Fruit fly (Drosophila melanogaster) whole organism, embryonic: ENCODE data around the gene trx.

Source experiments
- ATbp ChIP-seq: fragments of 200-800 bp; sonication (Bioruptor generic); optimal IDR thresholded peaks from 2 replicates; lab custom pipeline; 2017; ENCODE audit warnings: missing biosample characterization, mild to moderate bottlenecking, missing genetic modification characterization, missing genetic modification reagents
- Adf1 ChIP-seq: fragments of 200-800 bp; sonication (Bioruptor generic); IDR thresholded peaks from 2 replicates; pipeline ENCODE4 v1.3.6; 2022; ENCODE audit warnings: missing biosample characterization, missing genetic modification characterization
- Bteb2 ChIP-seq: fragments of 200-800 bp; sonication (Bioruptor generic); optimal IDR thresholded peaks from 2 replicates; lab custom pipeline; 2016; ENCODE audit warnings: missing biosample characterization, missing genetic modification characterization
- CG10565 ChIP-seq: fragments of 200-800 bp; sonication (Bioruptor generic); optimal IDR thresholded peaks from 3 replicates; lab custom pipeline; 2016; ENCODE audit warnings: missing biosample characterization, mild to moderate bottlenecking, missing genetic modification characterization
- CG11093 ChIP-seq: fragments of 200-800 bp; sonication (Bioruptor generic); IDR thresholded peaks from 3 replicates; pipeline ENCODE4 v1.3.6; 2022; ENCODE audit warnings: missing biosample characterization, missing genetic modification characterization
- CG11247 ChIP-seq: fragments of 200-800 bp; sonication (Bioruptor generic); IDR thresholded peaks from 2 replicates; pipeline ENCODE4 v1.3.6; 2022; ENCODE audit warnings: missing biosample characterization, missing genetic modification characterization
- CG14965 ChIP-seq: fragments of 200-800 bp; sonication (Bioruptor generic); optimal IDR thresholded peaks from 2 replicates; lab custom pipeline; 2016; ENCODE audit warnings: missing biosample characterization, missing genetic modification characterization, borderline replicate concordance
- CG1602 ChIP-seq: fragments of 200-800 bp; sonication (Bioruptor generic); optimal IDR thresholded peaks from 3 replicates; lab custom pipeline; 2016; ENCODE audit warnings: missing biosample characterization, missing genetic modification characterization
- CG17829 ChIP-seq: fragments of 200-800 bp; optimal IDR thresholded peaks from 2 replicates; lab custom pipeline; 2019; ENCODE audit warnings: missing biosample characterization, mild to moderate bottlenecking, missing genetic modification characterization, moderate library complexity
- CG1832 ChIP-seq: fragments of 200-800 bp; sonication (Bioruptor generic); optimal IDR thresholded peaks from 2 replicates; lab custom pipeline; 2017; ENCODE audit warnings: missing biosample characterization, mild to moderate bottlenecking, missing genetic modification characterization, inconsistent platforms
- CG2129 ChIP-seq: fragments of 200-800 bp; sonication (Bioruptor generic); IDR thresholded peaks from 2 replicates; pipeline ENCODE4 v1.3.6; 2022; ENCODE audit warnings: missing biosample characterization, missing genetic modification characterization; ENCODE audit not compliant: partially characterized antibody
- CG31365 ChIP-seq: fragments of 200-800 bp; sonication (Bioruptor generic); optimal IDR thresholded peaks from 2 replicates; lab custom pipeline; 2018; ENCODE audit warnings: missing biosample characterization, mild to moderate bottlenecking, missing genetic modification characterization
- CG31388 ChIP-seq: fragments of 200-800 bp; sonication (Bioruptor generic); optimal IDR thresholded peaks from 2 replicates; lab custom pipeline; 2016; ENCODE audit warnings: missing biosample characterization, missing genetic modification characterization
- CG32532 ChIP-seq: fragments of 200-800 bp; sonication (Bioruptor generic); IDR thresholded peaks from 2 replicates; pipeline ENCODE4 v1.3.6; 2022; ENCODE audit warnings: missing biosample characterization, missing genetic modification characterization
- CG34224 ChIP-seq: fragments of 200-800 bp; sonication (Bioruptor generic); IDR thresholded peaks from 3 replicates; pipeline ENCODE4 v1.3.6; 2022; ENCODE audit warnings: missing biosample characterization, missing genetic modification characterization; ENCODE audit not compliant: partially characterized antibody
- CG4404 ChIP-seq: fragments of 200-800 bp; sonication (Bioruptor generic); IDR thresholded peaks from 2 replicates; pipeline ENCODE4 v1.3.6; 2022; ENCODE audit warnings: missing biosample characterization, missing genetic modification characterization
- CG4820 ChIP-seq: fragments of 200-800 bp; sonication (Bioruptor generic); optimal IDR thresholded peaks from 3 replicates; lab custom pipeline; 2016; ENCODE audit warnings: missing biosample characterization, missing genetic modification characterization
- CG7271 ChIP-seq: fragments of 200-800 bp; sonication (Bioruptor generic); optimal IDR thresholded peaks from 2 replicates; lab custom pipeline; 2018; ENCODE audit warnings: missing biosample characterization, mild to moderate bottlenecking, missing genetic modification characterization, moderate library complexity
- CG8089 ChIP-seq: fragments of 200-800 bp; sonication (Bioruptor generic); optimal IDR thresholded peaks from 3 replicates; lab custom pipeline; 2016; ENCODE audit warnings: missing biosample characterization, missing genetic modification characterization
- CG8290 ChIP-seq, 3 experiments: fragments of 200-800 bp; sonication (Bioruptor generic); optimal IDR thresholded peaks; 2 replicates each; lab custom pipeline; 2016 to 2019; ENCODE audit warnings: missing biosample characterization in 3 of 3, missing genetic modification characterization in 3 of 3, mild to moderate bottlenecking in 2 of 3, moderate library complexity in 1 of 3
- CG9876 ChIP-seq: fragments of 200-800 bp; sonication (Bioruptor generic); optimal IDR thresholded peaks from 2 replicates; lab custom pipeline; 2016; ENCODE audit warnings: missing biosample characterization, missing genetic modification characterization
- CTCF ChIP-seq: fragments of 200-800 bp; sonication (Bioruptor generic); optimal IDR thresholded peaks from 2 replicates; lab custom pipeline; 2017; ENCODE audit warnings: missing biosample characterization, mild to moderate bottlenecking, missing genetic modification characterization, moderate library complexity
- Hmx ChIP-seq: fragments of 200-800 bp; sonication (Bioruptor generic); optimal IDR thresholded peaks from 2 replicates; lab custom pipeline; 2016; ENCODE audit warnings: missing biosample characterization, missing genetic modification characterization
- Lpt ChIP-seq: fragments of >200 bp; optimal IDR thresholded peaks from 2 replicates; lab custom pipeline; 2018; ENCODE audit warnings: missing biosample characterization, missing genetic modification characterization
- Pdp1 ChIP-seq, 2 experiments: fragments of 200-800 bp; sonication (Bioruptor generic); optimal IDR thresholded peaks; 3 replicates each; lab custom pipeline; 2016; ENCODE audit warnings: missing biosample characterization in 2 of 2, missing genetic modification characterization in 2 of 2, mild to moderate bottlenecking in 1 of 2, moderate library complexity in 1 of 2
- Ravus ChIP-seq: fragments of 200-800 bp; sonication (Bioruptor generic); IDR thresholded peaks from 2 replicates; pipeline ENCODE4 v1.3.6; 2022; ENCODE audit warnings: missing biosample characterization, missing genetic modification characterization
- Spps ChIP-seq: fragments of 200-800 bp; sonication (Bioruptor generic); optimal IDR thresholded peaks from 2 replicates; lab custom pipeline; 2018; ENCODE audit warnings: missing biosample characterization, mild to moderate bottlenecking, missing genetic modification characterization
- Xbp1 ChIP-seq: fragments of 200-800 bp; sonication (Bioruptor generic); optimal IDR thresholded peaks from 3 replicates; lab custom pipeline; 2016; ENCODE audit warnings: missing biosample characterization, mild to moderate bottlenecking, missing genetic modification characterization
- aop ChIP-seq: fragments of 200-800 bp; sonication (Bioruptor generic); IDR thresholded peaks from 2 replicates; pipeline ENCODE4 v1.3.6; 2022; ENCODE audit warnings: missing biosample characterization, missing genetic modification characterization
- ap ChIP-seq: fragments of 200-800 bp; sonication (Bioruptor generic); IDR thresholded peaks from 2 replicates; pipeline ENCODE4 v1.3.6; 2022; ENCODE audit warnings: missing biosample characterization, missing genetic modification characterization
- ase ChIP-seq: fragments of 200-800 bp; sonication (Bioruptor generic); IDR thresholded peaks from 3 replicates; pipeline ENCODE4 v1.3.6; 2022; ENCODE audit warnings: missing biosample characterization, missing genetic modification characterization
- chif ChIP-seq, 2 experiments: fragments of 200-800 bp; sonication (Bioruptor generic); optimal IDR thresholded peaks; 3 replicates each; lab custom pipeline; 2016; ENCODE audit warnings: missing biosample characterization in 2 of 2, missing genetic modification characterization in 2 of 2
- chinmo ChIP-seq: fragments of 200-800 bp; sonication (Bioruptor generic); IDR thresholded peaks from 4 replicates; pipeline ENCODE4 v1.3.6; 2022; ENCODE audit warnings: missing biosample characterization, missing genetic modification characterization; ENCODE audit not compliant: partially characterized antibody
- dmrt11E ChIP-seq: fragments of 200-800 bp; sonication (Bioruptor generic); optimal IDR thresholded peaks from 3 replicates; lab custom pipeline; 2018; ENCODE audit warnings: missing biosample characterization, mild to moderate bottlenecking, missing genetic modification characterization, moderate library complexity
- gfzf ChIP-seq: fragments of 200-800 bp; sonication (Bioruptor generic); optimal IDR thresholded peaks from 2 replicates; lab custom pipeline; 2016; ENCODE audit warnings: missing biosample characterization, mild to moderate bottlenecking, missing genetic modification characterization, moderate library complexity
- grn ChIP-seq: fragments of 200-800 bp; sonication (Bioruptor generic); optimal IDR thresholded peaks from 3 replicates; lab custom pipeline; 2017; ENCODE audit warnings: missing biosample characterization, missing genetic modification characterization
- gt ChIP-seq: fragments of 200-800 bp; sonication (Bioruptor generic); IDR thresholded peaks from 2 replicates; pipeline ENCODE4 v1.3.6; 2022; ENCODE audit warnings: missing biosample characterization, missing genetic modification characterization
- inv ChIP-seq: fragments of 200-800 bp; sonication (Bioruptor generic); IDR thresholded peaks from 2 replicates; pipeline ENCODE4 v1.3.6; 2022; ENCODE audit warnings: missing biosample characterization, missing genetic modification characterization; ENCODE audit not compliant: partially characterized antibody
- lab ChIP-seq: fragments of 200-800 bp; sonication (Bioruptor generic); optimal IDR thresholded peaks from 3 replicates; lab custom pipeline; 2017; ENCODE audit warnings: missing biosample characterization, missing genetic modification characterization, mild to moderate bottlenecking, moderate library complexity, missing genetic modification reagents
- lmd ChIP-seq: fragments of 200-800 bp; sonication (Bioruptor generic); IDR thresholded peaks from 2 replicates; pipeline ENCODE4 v1.3.6; 2022; ENCODE audit warnings: missing biosample characterization, missing genetic modification characterization
- maf-S ChIP-seq: fragments of 200-800 bp; sonication (Bioruptor generic); optimal IDR thresholded peaks from 2 replicates; lab custom pipeline; 2016; ENCODE audit warnings: missing biosample characterization, missing genetic modification characterization
- org-1 ChIP-seq: fragments of 200-800 bp; sonication (Bioruptor generic); optimal IDR thresholded peaks from 2 replicates; lab custom pipeline; 2017; ENCODE audit warnings: missing biosample characterization, missing genetic modification characterization
- peb ChIP-seq: fragments of 200-800 bp; sonication (Bioruptor generic); IDR thresholded peaks from 2 replicates; pipeline ENCODE4 v1.3.6; 2022; ENCODE audit warnings: missing biosample characterization, missing genetic modification characterization
- row ChIP-seq: fragments of 200-800 bp; sonication (Bioruptor generic); IDR thresholded peaks from 3 replicates; pipeline ENCODE4 v1.3.6; 2022; ENCODE audit warnings: missing biosample characterization, missing genetic modification characterization
- sc ChIP-seq, 3 experiments: fragments of >200 bp in 2 of 3; fragments of 200-800 bp in 1 of 3; sonication (Bioruptor generic) in 1 of 3; optimal IDR thresholded peaks; 2 replicates in 2 of 3; 3 replicates in 1 of 3; lab custom pipeline; 2017; ENCODE audit warnings: mild to moderate bottlenecking in 1 of 3, missing biosample characterization in 1 of 3, missing genetic modification characterization in 1 of 3, missing genetic modification reagents in 1 of 3
- scrt ChIP-seq: fragments of 200-800 bp; sonication (Bioruptor generic); optimal IDR thresholded peaks from 2 replicates; lab custom pipeline; 2018; ENCODE audit warnings: missing biosample characterization, mild to moderate bottlenecking, missing genetic modification characterization, moderate library complexity
- ttk ChIP-seq: fragments of 200-800 bp; sonication (Bioruptor generic); IDR thresholded peaks from 2 replicates; pipeline ENCODE4 v2.1.2; 2022; ENCODE audit warnings: missing biosample characterization, missing genetic modification characterization
- tup ChIP-seq: fragments of 200-800 bp; sonication (Bioruptor generic); optimal IDR thresholded peaks from 2 replicates; lab custom pipeline; 2016; ENCODE audit warnings: missing biosample characterization, mild to moderate bottlenecking, missing genetic modification characterization, moderate library complexity
- tx ChIP-seq: fragments of 200-800 bp; sonication (Bioruptor generic); optimal IDR thresholded peaks from 2 replicates; lab custom pipeline; 2016; ENCODE audit warnings: missing biosample characterization, missing genetic modification characterization
- zen2 ChIP-seq: fragments of 200-800 bp; sonication (Bioruptor generic); IDR thresholded peaks from 3 replicates; pipeline ENCODE4 v1.3.6; 2022; ENCODE audit warnings: missing biosample characterization, missing genetic modification characterization; ENCODE audit not compliant: partially characterized antibody
- zfh1 ChIP-seq: fragments of 200-800 bp; sonication (Bioruptor generic); IDR thresholded peaks from 3 replicates; pipeline ENCODE4 v1.3.6; 2022; ENCODE audit warnings: missing biosample characterization, missing genetic modification characterization

trx gene

dm6 chr3R:14308801-14309217, 22.1 kb upstream of the trx start, which contains the start of gene Polr2I (continued):
- TF ChIP-seq aop: no peak
- no peak for TF ChIP-seq CG7271 (tag; lab: Kevin White, UChicago)
- no peak for TF ChIP-seq CG11247 (GFP tag; lab: Robert Waterston, UW)
- 0 out of 2 replicates have a peak, but pooled peaks have one; percentile 14 for TF ChIP-seq CG4404 (GFP tag; lab: Robert Waterston, UW)
- TF ChIP-seq tup (GFP tag; lab: Kevin White, UChicago): no peak
- no peak for TF ChIP-seq ap
- TF ChIP-seq CTCF (GFP tag; lab: Kevin White, UChicago): no peak
- no peak for TF ChIP-seq CG31365 (tag; lab: Kevin White, UChicago)
- TF ChIP-seq org-1 (GFP tag; lab: Kevin White, UChicago): no peak
- TF ChIP-seq CG32532 (GFP tag; lab: Robert Waterston, UW): peak; percentile 19; the same call in 1 of the 2 replicates
- TF ChIP-seq chinmo: 0 out of 4 replicates have a peak, but pooled peaks have one; percentile 23
- no peak for TF ChIP-seq CG1832 (GFP tag; lab: Kevin White, UChicago)
- no peak for TF ChIP-seq chif (GFP tag; optimal IDR thresholded peaks at IDR 0.05; lab: Kevin White, UChicago)
- no peak for TF ChIP-seq CG2129 (GFP tag; lab: Robert Waterston, UW)
- no peak for TF ChIP-seq maf-S (GFP tag; lab: Kevin White, UChicago)
- no peak for TF ChIP-seq CG31388 (GFP tag; lab: Kevin White, UChicago)
- no peak for TF ChIP-seq gt
- no peak for TF ChIP-seq Hmx (GFP tag; lab: Kevin White, UChicago)
- TF ChIP-seq ase (GFP tag; lab: Robert Waterston, UW): no peak
- TF ChIP-seq tx (GFP tag; lab: Kevin White, UChicago): no peak
- no peak for TF ChIP-seq CG34224 (GFP tag; lab: Robert Waterston, UW)
- TF ChIP-seq gfzf (GFP tag; lab: Kevin White, UChicago): peak; percentile 62
- TF ChIP-seq CG8290 (GFP tag; optimal IDR thresholded peaks at IDR 0.05; lab: Kevin White, UChicago): no peak
- TF ChIP-seq CG8290 (tag; optimal IDR thresholded peaks at IDR 0.05; lab: Kevin White, UChicago): no peak
- no peak for TF ChIP-seq lab (GFP tag; lab: Kevin White, UChicago)
- TF ChIP-seq grn (GFP tag; lab: Kevin White, UChicago): no peak
- TF ChIP-seq scrt (GFP tag; lab: Kevin White, UChicago): no peak
- peak; percentile 84 for TF ChIP-seq row (GFP tag; lab: Robert Waterston, UW)
- TF ChIP-seq CG4820 (GFP tag; lab: Kevin White, UChicago): peak; percentile 31
- TF ChIP-seq Bteb2 (GFP tag; lab: Kevin White, UChicago): no peak
- TF ChIP-seq Xbp1 (GFP tag; lab: Kevin White, UChicago): peak; percentile 53
- TF ChIP-seq CG17829 (tag; lab: Kevin White, UChicago): peak; percentile 37
- no peak for TF ChIP-seq ttk (GFP tag; lab: Robert Waterston, UW)
- TF ChIP-seq zfh1: no peak
- no peak for TF ChIP-seq CG8089
- TF ChIP-seq Spps (tag; lab: Kevin White, UChicago): no peak
- no peak for TF ChIP-seq inv
- TF ChIP-seq lmd: peak; percentile 26; the same call in 1 of the 2 replicates
- TF ChIP-seq Lpt (GFP tag; lab: Kevin White, UChicago): no peak
- TF ChIP-seq sc (optimal IDR thresholded peaks at IDR 0.05; lab: Kevin White, UChicago): no peak
- no peak for TF ChIP-seq sc (GFP tag; optimal IDR thresholded peaks at IDR 0.05; lab: Kevin White, UChicago)
- TF ChIP-seq dmrt11E (tag; lab: Kevin White, UChicago): peak; percentile 44
- no peak for TF ChIP-seq CG11093 (GFP tag; lab: Robert Waterston, UW)
- TF ChIP-seq ATbp: no peak
- no peak for TF ChIP-seq CG14965
- no peak for TF ChIP-seq peb
- no peak; the same call in 1 of the 2 replicates for TF ChIP-seq Adf1 (GFP tag; lab: Robert Waterston, UW)
- TF ChIP-seq Ravus (GFP tag; lab: Robert Waterston, UW): no peak
- no peak for TF ChIP-seq CG9876
- TF ChIP-seq Pdp1 (GFP tag; optimal IDR thresholded peaks at IDR 0.05; lab: Kevin White, UChicago): no peak
- no peak for TF ChIP-seq CG10565 (GFP tag; lab: Kevin White, UChicago)
- TF ChIP-seq zen2 (GFP tag; lab: Robert Waterston, UW): no peak
- peak; percentile 32 for TF ChIP-seq CG1602
